Fruit fly (Drosophila melanogaster): ENCODE results near the gene Jhbp7.

Jhbp7 gene

dm6 chr3R:25239880-25240279 is 2.5 kb downstream of the Jhbp7 start, which contains the start of gene to:
Gene to, plus strand, starts transcription at chr3R:25240180.
- TF ChIP-seq CG6792 (GFP tag; optimal IDR thresholded peaks at IDR 0.05): no peak
- TF ChIP-seq Smox (GFP tag; optimal IDR thresholded peaks at IDR 0.05): no peak

dm6 chr3R:25241507-25242070 is 4.2 kb downstream of the Jhbp7 start, which contains the start of gene CG11854:
Gene CG11854, plus strand, starts transcription at chr3R:25242020.
- TF ChIP-seq Hr39 (GFP tag; optimal IDR thresholded peaks at IDR 0.05) (no peak), topi (GFP tag; optimal IDR thresholded peaks at IDR 0.05) (no peak), Sox102F (GFP tag; optimal IDR thresholded peaks at IDR 0.05) (no peak), CG6808 (GFP tag; optimal IDR thresholded peaks at IDR 0.05) (no peak), CG3032 (tag; optimal IDR thresholded peaks at IDR 0.05) (no peak), dac (GFP tag; optimal IDR thresholded peaks at IDR 0.05) (no peak), CG8119 (GFP tag; IDR thresholded peaks at IDR 0.05) (no peak), CG11902 (GFP tag; optimal IDR thresholded peaks at IDR 0.05) (no peak), CG32006 (GFP tag; optimal IDR thresholded peaks at IDR 0.05) (no peak), pdm3 (GFP tag; optimal IDR thresholded peaks at IDR 0.05) (no peak), Eip75B (GFP tag; optimal IDR thresholded peaks at IDR 0.05) (no peak), CG9139 (GFP tag; optimal IDR thresholded peaks at IDR 0.05) (no peak)

- TF ChIP-seq fkh (GFP tag; optimal IDR thresholded peaks at IDR 0.05) (peak; percentile 11), svp (GFP tag) (peak; percentile 75), CG10669 (GFP tag; optimal IDR thresholded peaks at IDR 0.05) (no peak)
Observed at dm6 chr3R:25245052-25245813, 7.8 kb downstream of the Jhbp7 start, which contains the start of gene bam. Gene bam, minus strand, starts transcription at chr3R:25245109.

dm6 chr3R:25247379-25247869 is 10.0 kb downstream of the Jhbp7 start, which contains the start of the genes RpS27 and Nup37:
Gene RpS27, minus strand, starts transcription at chr3R:25247514.
Gene Nup37, plus strand, starts transcription at chr3R:25247658.
- TF ChIP-seq fd85E (GFP tag; optimal IDR thresholded peaks at IDR 0.05) (peak; percentile 89), spab (GFP tag; optimal IDR thresholded peaks at IDR 0.05) (peak; percentile 76), Ets21C (GFP tag; optimal IDR thresholded peaks at IDR 0.05) (peak; percentile 89), CG6792 (GFP tag; optimal IDR thresholded peaks at IDR 0.05) (peak; percentile 91), CG8119 (GFP tag; IDR thresholded peaks at IDR 0.05) (peak; percentile 57; the same call in 2 of the 3 replicates), Sox15 (GFP tag; optimal IDR thresholded peaks at IDR 0.05) (peak; percentile 92), net (GFP tag; optimal IDR thresholded peaks at IDR 0.05) (peak; percentile 96), CG4318 (GFP tag; optimal IDR thresholded peaks at IDR 0.05) (no peak), CG3919 (GFP tag; optimal IDR thresholded peaks at IDR 0.05) (peak; percentile 98), fd59A (GFP tag; optimal IDR thresholded peaks at IDR 0.05) (peak; percentile 90), CG6808 (GFP tag; optimal IDR thresholded peaks at IDR 0.05) (peak; percentile 90), Lpt (GFP tag; optimal IDR thresholded peaks at IDR 0.05) (no peak), cyc (GFP tag; optimal IDR thresholded peaks at IDR 0.05) (peak; percentile 98), CG10631 (GFP tag; optimal IDR thresholded peaks at IDR 0.05) (peak; percentile 88), OdsH (GFP tag; optimal IDR thresholded peaks at IDR 0.05) (peak; percentile 92), Gug (GFP tag; IDR thresholded peaks at IDR 0.05) (peak; percentile 77), CG16779 (tag; optimal IDR thresholded peaks at IDR 0.05) (peak; percentile 94), esn (GFP tag; optimal IDR thresholded peaks at IDR 0.05) (peak; percentile 98), CG15336 (GFP tag; IDR thresholded peaks at IDR 0.05) (0 out of 2 replicates have a peak, but pooled peaks have one; percentile 24), CG6854 (GFP tag; optimal IDR thresholded peaks at IDR 0.05) (peak; percentile 98), CG11902 (GFP tag; optimal IDR thresholded peaks at IDR 0.05) (peak; percentile 93), Smox (GFP tag; optimal IDR thresholded peaks at IDR 0.05) (peak; percentile 91), svp (GFP tag) (no peak), pdm3 (GFP tag; optimal IDR thresholded peaks at IDR 0.05) (peak; percentile 94), achi (GFP tag; optimal IDR thresholded peaks at IDR 0.05) (peak; percentile 93), Met (GFP tag; optimal IDR thresholded peaks at IDR 0.05) (peak; percentile 96), vri (GFP tag; optimal IDR thresholded peaks at IDR 0.05) (peak; percentile 96), CG10669 (GFP tag; optimal IDR thresholded peaks at IDR 0.05) (peak; percentile 87), CG11762 (GFP tag; optimal IDR thresholded peaks at IDR 0.05; ENCODE audit: insufficient read depth) (peak; percentile 88), Eip75B (GFP tag; optimal IDR thresholded peaks at IDR 0.05) (peak; percentile 96), CG7368 (GFP tag; optimal IDR thresholded peaks at IDR 0.05) (peak; percentile 96), CG32006 (GFP tag; optimal IDR thresholded peaks at IDR 0.05) (peak; percentile 75), ss (GFP tag; optimal IDR thresholded peaks at IDR 0.05) (peak; percentile 85 to 93), Ets96B (tag; optimal IDR thresholded peaks at IDR 0.05) (peak; percentile 70), topi (GFP tag; optimal IDR thresholded peaks at IDR 0.05) (peak; percentile 95)
